ENCODE assay signal across 3 fruit fly cellular contexts in the genomic region with DNA sequence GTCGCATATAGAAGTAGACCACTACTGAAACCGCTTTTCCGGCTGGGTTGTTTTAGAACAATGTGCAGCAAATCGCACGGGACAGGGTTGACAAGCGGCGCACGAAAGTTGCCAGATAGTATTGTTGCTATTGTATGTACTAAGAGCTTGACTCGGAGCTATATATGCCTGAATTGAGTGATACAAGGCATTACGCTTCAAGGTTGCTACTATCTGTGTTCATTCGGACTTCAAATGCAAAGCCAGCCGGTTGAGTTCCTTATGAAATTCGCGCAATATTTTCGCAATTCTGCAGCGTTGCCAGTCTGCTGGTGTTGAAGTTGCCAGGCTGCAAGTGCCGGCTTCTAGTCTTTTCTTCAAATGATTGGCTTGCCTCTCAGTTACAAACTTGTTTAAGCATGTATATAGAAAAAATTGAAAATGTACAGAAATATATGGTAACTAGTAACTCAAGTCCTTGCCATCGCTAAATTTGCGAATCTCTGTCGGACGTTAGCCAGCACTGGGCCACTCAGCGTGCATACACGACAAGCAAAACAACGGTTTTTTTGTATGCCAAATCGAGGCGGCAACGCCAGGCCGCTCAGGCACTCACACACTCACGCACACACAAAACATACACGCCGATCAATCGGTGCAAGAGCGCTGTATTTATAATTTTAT.
TF ChIP-seq lines count a peak whose summit lies in the region.

A gene (minus strand): TSS at position 513 of the 663 bp plus-strand sequence.
A gene (plus strand): TSS at position 549 of the 663 bp plus-strand sequence.

TF ChIP-seq in whole organism, adult, 20 proteins besides CTCF, POLR2A, EP300 and RAD21 (continued from another document):
- TF ChIP-seq Clk (GFP tag; optimal IDR thresholded peaks at IDR 0.05; lab: Kevin White, UChicago): peak; percentile 3
- TF ChIP-seq CG1620 (GFP tag; optimal IDR thresholded peaks at IDR 0.05; lab: Kevin White, UChicago): peak; percentile 81

TF ChIP-seq in whole organism, embryonic, 481 proteins besides CTCF, POLR2A, EP300 and RAD21 (continued from another document and continues in another):
- TF ChIP-seq Xbp1 (GFP tag; optimal IDR thresholded peaks at IDR 0.05; lab: Kevin White, UChicago): peak; percentile 67
- peak; percentile 7 for TF ChIP-seq CG6654 (GFP tag; optimal IDR thresholded peaks at IDR 0.05; lab: Kevin White, UChicago)
- no peak for TF ChIP-seq Atf6 (GFP tag; IDR thresholded peaks at IDR 0.05; lab: Robert Waterston, UW)
- TF ChIP-seq Atf3 (GFP tag; optimal IDR thresholded peaks at IDR 0.05; lab: Kevin White, UChicago): peak; percentile 32
- no peak for TF ChIP-seq CG15073 (GFP tag; optimal IDR thresholded peaks at IDR 0.05; lab: Kevin White, UChicago)
- peak; percentile 37; the same call in 1 of the 2 replicates for TF ChIP-seq CG14667 (GFP tag; IDR thresholded peaks at IDR 0.05; lab: Robert Waterston, UW)
- TF ChIP-seq Neu2 (GFP tag; optimal IDR thresholded peaks at IDR 0.05; lab: Kevin White, UChicago; ENCODE audit: borderline replicate concordance): no peak
- no peak for TF ChIP-seq eve (GFP tag; optimal IDR thresholded peaks at IDR 0.05; lab: Kevin White, UChicago)
- TF ChIP-seq CG14441 (GFP tag; IDR thresholded peaks at IDR 0.05; lab: Robert Waterston, UW): peak; percentile 55; the same call in 1 of the 2 replicates
- peak; percentile 86 for TF ChIP-seq dm (GFP tag; optimal IDR thresholded peaks at IDR 0.05; lab: Kevin White, UChicago)
- peak; percentile 20 for TF ChIP-seq CG4617 (GFP tag; optimal IDR thresholded peaks at IDR 0.05; lab: Kevin White, UChicago; ENCODE audit: borderline replicate concordance)
- TF ChIP-seq Camta (GFP tag; optimal IDR thresholded peaks at IDR 0.05; lab: Kevin White, UChicago): peak; percentile 23
- TF ChIP-seq CG10462 (GFP tag; optimal IDR thresholded peaks at IDR 0.05; lab: Kevin White, UChicago): peak; percentile 77
- TF ChIP-seq cas (GFP tag; IDR thresholded peaks at IDR 0.05; lab: Robert Waterston, UW): no peak
- peak; percentile 61 for TF ChIP-seq lmd (GFP tag; IDR thresholded peaks at IDR 0.05; lab: Robert Waterston, UW)
- peak; percentile 25; the same call in 1 of the 2 replicates for TF ChIP-seq HLH3B (GFP tag; IDR thresholded peaks at IDR 0.05; lab: Robert Waterston, UW)
- TF ChIP-seq CG10209 (GFP tag; optimal IDR thresholded peaks at IDR 0.05; lab: Kevin White, UChicago): peak; percentile 38
- no peak for TF ChIP-seq CG18262 (tag; optimal IDR thresholded peaks at IDR 0.05; lab: Kevin White, UChicago)
- peak; percentile 47 for TF ChIP-seq ssp (GFP tag; IDR thresholded peaks at IDR 0.05; lab: Robert Waterston, UW)
- no peak for TF ChIP-seq CG32767 (GFP tag; IDR thresholded peaks at IDR 0.05; lab: Robert Waterston, UW)
- TF ChIP-seq ftz-f1 (GFP tag; optimal IDR thresholded peaks at IDR 0.05; lab: Kevin White, UChicago): peak; percentile 5
- peak; percentile 50; the same call in 1 of the 3 replicates for TF ChIP-seq ase (GFP tag; IDR thresholded peaks at IDR 0.05; lab: Robert Waterston, UW)
- TF ChIP-seq CG10543 (GFP tag; optimal IDR thresholded peaks at IDR 0.05; lab: Kevin White, UChicago): peak; percentile 62
- TF ChIP-seq bigmax (GFP tag; optimal IDR thresholded peaks at IDR 0.05; lab: Kevin White, UChicago): no peak
- no peak for TF ChIP-seq pan (optimal IDR thresholded peaks at IDR 0.05; lab: Kevin White, UChicago)
- peak in 1 of 2 experiments; percentile 68 for TF ChIP-seq pan (GFP tag; optimal IDR thresholded peaks at IDR 0.05 in 1 of 2, IDR thresholded peaks at IDR 0.05 in 1 of 2)
- no peak for TF ChIP-seq aop (GFP tag; IDR thresholded peaks at IDR 0.05; lab: Robert Waterston, UW)
- peak; percentile 55 for TF ChIP-seq Aef1 (GFP tag; IDR thresholded peaks at IDR 0.05; lab: Robert Waterston, UW)
- peak; percentile 38 for TF ChIP-seq CG8089 (GFP tag; optimal IDR thresholded peaks at IDR 0.05; lab: Kevin White, UChicago)
- TF ChIP-seq vvl (GFP tag; IDR thresholded peaks at IDR 0.05; lab: Robert Waterston, UW): peak; percentile 54
- TF ChIP-seq CG12155 (GFP tag; optimal IDR thresholded peaks at IDR 0.05; lab: Kevin White, UChicago): peak; percentile 50
- 0 out of 4 replicates have a peak, but pooled peaks have one; percentile 34 for TF ChIP-seq chinmo (GFP tag; IDR thresholded peaks at IDR 0.05; lab: Robert Waterston, UW; ENCODE audit: partially characterized antibody)
- peak; percentile 49; the same call in 1 of the 2 replicates for TF ChIP-seq al (GFP tag; IDR thresholded peaks at IDR 0.05; lab: Robert Waterston, UW)
- TF ChIP-seq Hmr (GFP tag; optimal IDR thresholded peaks at IDR 0.05; lab: Kevin White, UChicago): no peak
- TF ChIP-seq CG34422 (GFP tag; IDR thresholded peaks at IDR 0.05; lab: Robert Waterston, UW): peak; percentile 63
- TF ChIP-seq kay (GFP tag; optimal IDR thresholded peaks at IDR 0.05; lab: Kevin White, UChicago): no peak
- no peak for TF ChIP-seq scrt (GFP tag; optimal IDR thresholded peaks at IDR 0.05; lab: Kevin White, UChicago)
- no peak for TF ChIP-seq CG42726 (GFP tag; IDR thresholded peaks at IDR 0.05; lab: Robert Waterston, UW; ENCODE audit: partially characterized antibody)
- peak; percentile 14 for TF ChIP-seq her (GFP tag; optimal IDR thresholded peaks at IDR 0.05; lab: Kevin White, UChicago)
- no peak for TF ChIP-seq CG12236 (GFP tag; optimal IDR thresholded peaks at IDR 0.05; lab: Kevin White, UChicago)
- no peak for TF ChIP-seq toy (GFP tag; IDR thresholded peaks at IDR 0.05; lab: Robert Waterston, UW)
- peak; percentile 82 for TF ChIP-seq CHES-1-like (GFP tag; optimal IDR thresholded peaks at IDR 0.05; lab: Kevin White, UChicago)
- TF ChIP-seq CG31365 (tag; optimal IDR thresholded peaks at IDR 0.05; lab: Kevin White, UChicago): no peak
- no peak for TF ChIP-seq Nf-YB (GFP tag; optimal IDR thresholded peaks at IDR 0.05; lab: Kevin White, UChicago)
- TF ChIP-seq CG2120 (GFP tag; optimal IDR thresholded peaks at IDR 0.05; lab: Kevin White, UChicago): peak; percentile 73
- TF ChIP-seq prd (optimal IDR thresholded peaks at IDR 0.05; lab: Kevin White, UChicago): no peak
- TF ChIP-seq prd (GFP tag; IDR thresholded peaks at IDR 0.05; lab: Robert Waterston, UW): peak; percentile 75
- TF ChIP-seq usp (GFP tag; optimal IDR thresholded peaks at IDR 0.05; lab: Kevin White, UChicago): no peak
- TF ChIP-seq CG3163 (GFP tag; optimal IDR thresholded peaks at IDR 0.05; lab: Kevin White, UChicago): peak; percentile 21
- no peak for TF ChIP-seq Drgx (GFP tag; IDR thresholded peaks at IDR 0.05; lab: Robert Waterston, UW)
- TF ChIP-seq dysf (GFP tag; IDR thresholded peaks at IDR 0.05; lab: Robert Waterston, UW): peak; percentile 55
- peak; percentile 64 for TF ChIP-seq Max (GFP tag; optimal IDR thresholded peaks at IDR 0.05; lab: Kevin White, UChicago)
- no peak for TF ChIP-seq CG31388 (GFP tag; optimal IDR thresholded peaks at IDR 0.05; lab: Kevin White, UChicago)
- peak; percentile 33 for TF ChIP-seq CG17829 (tag; optimal IDR thresholded peaks at IDR 0.05; lab: Kevin White, UChicago)
- TF ChIP-seq Dp (GFP tag; optimal IDR thresholded peaks at IDR 0.05; lab: Kevin White, UChicago): peak; percentile 44
- peak; percentile 52 for TF ChIP-seq H2.0 (GFP tag; IDR thresholded peaks at IDR 0.05; lab: Robert Waterston, UW)
- no peak for TF ChIP-seq HHEX (GFP tag; optimal IDR thresholded peaks at IDR 0.05; lab: Kevin White, UChicago)
- peak; percentile 55 for TF ChIP-seq CG13287 (GFP tag; IDR thresholded peaks at IDR 0.05; lab: Robert Waterston, UW; ENCODE audit: partially characterized antibody)
- TF ChIP-seq rib (GFP tag; IDR thresholded peaks at IDR 0.05; lab: Robert Waterston, UW): peak; percentile 86

TF ChIP-seq in whole organism, prepupa, 60 proteins besides CTCF, POLR2A, EP300 and RAD21 (continued from another document):
- peak; percentile 74 for TF ChIP-seq Sox14 (GFP tag; optimal IDR thresholded peaks at IDR 0.05; lab: Kevin White, UChicago)
- TF ChIP-seq CG6792 (GFP tag; optimal IDR thresholded peaks at IDR 0.05; lab: Kevin White, UChicago): no peak
- TF ChIP-seq Eip75B (GFP tag; optimal IDR thresholded peaks at IDR 0.05; lab: Kevin White, UChicago): no peak
- peak; percentile 56 for TF ChIP-seq Ets21C (GFP tag; optimal IDR thresholded peaks at IDR 0.05; lab: Kevin White, UChicago)
- TF ChIP-seq Blimp-1 (GFP tag; optimal IDR thresholded peaks at IDR 0.05; lab: Kevin White, UChicago): no peak
- TF ChIP-seq fd85E (GFP tag; optimal IDR thresholded peaks at IDR 0.05; lab: Kevin White, UChicago): no peak
- TF ChIP-seq CG1621 (tag; optimal IDR thresholded peaks at IDR 0.05; lab: Kevin White, UChicago): peak; percentile 5
- no peak for TF ChIP-seq topi (GFP tag; optimal IDR thresholded peaks at IDR 0.05; lab: Kevin White, UChicago)
- TF ChIP-seq Gug (GFP tag; IDR thresholded peaks at IDR 0.05; lab: Robert Waterston, UW): 0 out of 2 replicates have a peak, but pooled peaks have one; percentile 32
- no peak for TF ChIP-seq CG8119 (GFP tag; IDR thresholded peaks at IDR 0.05; lab: Robert Waterston, UW)
- TF ChIP-seq Sox102F (GFP tag; optimal IDR thresholded peaks at IDR 0.05; lab: Kevin White, UChicago): no peak
- no peak for TF ChIP-seq fkh (GFP tag; optimal IDR thresholded peaks at IDR 0.05; lab: Kevin White, UChicago)
- TF ChIP-seq Hr38 (GFP tag; optimal IDR thresholded peaks at IDR 0.05; lab: Kevin White, UChicago): no peak
- TF ChIP-seq esn (GFP tag; optimal IDR thresholded peaks at IDR 0.05; lab: Kevin White, UChicago): peak; percentile 58
- TF ChIP-seq achi (GFP tag; optimal IDR thresholded peaks at IDR 0.05; lab: Kevin White, UChicago): no peak
- peak; percentile 66; the same call in 2 of the 3 replicates for TF ChIP-seq CG6163 (GFP tag; IDR thresholded peaks at IDR 0.05; lab: Robert Waterston, UW)
- no peak for TF ChIP-seq CG16779 (tag; optimal IDR thresholded peaks at IDR 0.05; lab: Kevin White, UChicago)
- peak; percentile 76 for TF ChIP-seq Hr39 (GFP tag; optimal IDR thresholded peaks at IDR 0.05; lab: Kevin White, UChicago)
- TF ChIP-seq ss (GFP tag; optimal IDR thresholded peaks at IDR 0.05; lab: Kevin White, UChicago): no peak
- no peak for TF ChIP-seq OdsH (GFP tag; optimal IDR thresholded peaks at IDR 0.05; lab: Kevin White, UChicago)
- no peak for TF ChIP-seq acj6 (GFP tag; optimal IDR thresholded peaks at IDR 0.05; lab: Kevin White, UChicago)
- no peak for TF ChIP-seq salr (GFP tag; optimal IDR thresholded peaks at IDR 0.05; lab: Kevin White, UChicago)
- TF ChIP-seq CG8632 (GFP tag; optimal IDR thresholded peaks at IDR 0.05; lab: Kevin White, UChicago): no peak
- no peak for TF ChIP-seq CG15336 (GFP tag; IDR thresholded peaks at IDR 0.05; lab: Robert Waterston, UW)
- no peak for TF ChIP-seq CG11762 (GFP tag; optimal IDR thresholded peaks at IDR 0.05; lab: Kevin White, UChicago; ENCODE audit: insufficient read depth)
- peak; percentile 77 for TF ChIP-seq Eip78C (GFP tag; lab: Kevin White, UChicago)
- no peak for TF ChIP-seq CG11294 (GFP tag; IDR thresholded peaks at IDR 0.05; lab: Robert Waterston, UW)
- no peak for TF ChIP-seq CG32006 (GFP tag; optimal IDR thresholded peaks at IDR 0.05; lab: Kevin White, UChicago)
